Worm (Caenorhabditis elegans) whole organism, young adult: ENCODE results near the gene F19C6.3.

Source experiments
- F33H1.4 ChIP-seq: fragments of 200-800 bp; sonication (Bioruptor generic); IDR thresholded peaks from 2 replicates; pipeline ENCODE4 v1.3.6; 2022; ENCODE audit warnings: missing genetic modification reagents, missing genetic modification characterization, missing compliant biosample characterization
- F57C9.4 ChIP-seq: sonication (generic microtip); optimal IDR thresholded peaks from 2 replicates; lab custom pipeline; 2017; ENCODE audit warnings: mild to moderate bottlenecking, missing genetic modification characterization, missing compliant biosample characterization
- akir-1 ChIP-seq: fragments of 200-800 bp; sonication (Bioruptor generic); optimal IDR thresholded peaks from 2 replicates; lab custom pipeline; 2018; ENCODE audit warnings: mild to moderate bottlenecking, missing genetic modification characterization, moderate library complexity, missing compliant biosample characterization
- ama-1 ChIP-seq, 3 experiments: fragments of 150-350 bp in 1 of 3; sonication (generic microtip) in 2 of 3; optimal IDR thresholded peaks; 2 replicates each; lab custom pipeline; 2014 to 2018; ENCODE audit warnings: missing biosample characterization in 2 of 3, missing genetic modification characterization in 2 of 3, missing genetic modification reagents in 2 of 3
- ceh-40 ChIP-seq: fragments of 200-800 bp; sonication (Bioruptor generic); IDR thresholded peaks from 2 replicates; pipeline ENCODE4 v1.3.6; 2022; ENCODE audit warnings: missing genetic modification characterization, missing compliant biosample characterization
- ceh-58 ChIP-seq: fragments of 200-800 bp; sonication (Bioruptor generic); IDR thresholded peaks from 2 replicates; pipeline ENCODE4 v1.3.6; 2022; ENCODE audit warnings: missing genetic modification characterization, missing compliant biosample characterization
- dpl-1 ChIP-seq: fragments of 150-350 bp; optimal IDR thresholded peaks from 2 replicates; lab custom pipeline; 2014; ENCODE audit warnings: missing biosample characterization, missing genetic modification reagents, missing genetic modification characterization
- lin-35 ChIP-seq, 3 experiments: fragments of 150-350 bp in 2 of 3; sonication (generic microtip) in 1 of 3; optimal IDR thresholded peaks; 2 replicates each; lab custom pipeline; 2014 to 2018; ENCODE audit warnings: missing biosample characterization in 3 of 3, missing genetic modification characterization in 3 of 3, missing genetic modification reagents in 3 of 3
- madf-10 ChIP-seq: sonication (generic microtip); optimal IDR thresholded peaks from 2 replicates; lab custom pipeline; 2016; ENCODE audit warnings: mild to moderate bottlenecking, missing genetic modification characterization, missing compliant biosample characterization
- mxl-1 ChIP-seq: sonication (generic microtip); optimal IDR thresholded peaks from 2 replicates; lab custom pipeline; 2016; ENCODE audit warnings: missing genetic modification characterization, missing compliant biosample characterization
- sptf-2 ChIP-seq: fragments of 200-800 bp; sonication (Bioruptor generic); optimal IDR thresholded peaks from 2 replicates; lab custom pipeline; 2018; ENCODE audit warnings: mild to moderate bottlenecking, missing genetic modification characterization, missing compliant biosample characterization
- tbx-9 ChIP-seq: sonication (generic microtip); optimal IDR thresholded peaks from 2 replicates; lab custom pipeline; 2016; ENCODE audit warnings: borderline replicate concordance, missing genetic modification characterization, inconsistent platforms, missing compliant biosample characterization
- unc-62 ChIP-seq: fragments of 150-350 bp; optimal IDR thresholded peaks from 2 replicates; lab custom pipeline; 2014; ENCODE audit warnings: missing biosample characterization, missing genetic modification reagents, missing genetic modification characterization

DNA sequence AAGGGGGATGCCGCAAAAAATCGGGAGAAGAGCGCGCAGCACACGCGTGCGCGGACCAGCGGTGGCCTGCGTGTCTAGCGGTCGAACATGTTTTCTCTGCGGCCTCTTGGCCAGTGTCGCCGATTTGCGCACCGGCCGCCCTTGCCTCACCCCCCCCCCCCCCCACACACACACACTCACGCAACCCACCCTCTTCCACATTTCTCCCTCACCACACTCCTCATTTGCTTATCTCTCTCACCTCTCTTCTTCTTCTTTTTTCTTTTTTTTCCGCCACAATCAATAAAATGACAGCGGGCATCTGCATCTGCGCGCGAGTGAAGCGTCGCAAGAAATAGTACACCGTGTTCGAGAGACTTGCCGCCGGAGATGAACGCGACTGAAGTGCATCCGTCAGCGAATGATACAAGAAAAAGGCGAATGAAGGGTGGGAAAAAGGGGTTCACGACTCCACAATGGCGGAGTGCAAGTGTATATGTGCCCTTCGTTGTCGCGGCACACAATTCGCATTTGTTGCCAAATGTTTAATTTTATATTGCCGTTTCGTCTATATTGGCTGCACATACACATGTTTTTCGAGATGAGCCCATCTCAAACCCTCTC is 8.9 kb downstream of the F19C6.3 start:
- no peak for TF ChIP-seq akir-1 (GFP tag; lab: Kevin White, UChicago)
- no peak for TF ChIP-seq ama-1 (optimal IDR thresholded peaks at IDR 0.05; lab: Kevin White, UChicago)
- no peak for TF ChIP-seq ama-1 (GFP tag; optimal IDR thresholded peaks at IDR 0.05; lab: Kevin White, UChicago)
- no peak for TF ChIP-seq F57C9.4
- TF ChIP-seq dpl-1 (GFP tag; lab: Kevin White, UChicago), result no peak
- TF ChIP-seq tbx-9 (tag; lab: Kevin White, UChicago), result no peak
- TF ChIP-seq F33H1.4, result no peak
- TF ChIP-seq mxl-1 (tag; lab: Kevin White, UChicago), result no peak
- TF ChIP-seq sptf-2 (GFP tag; lab: Kevin White, UChicago), result no peak
- TF ChIP-seq ceh-40, result no peak
- peak in 1 of 3 experiments; percentile 62 for TF ChIP-seq lin-35 (GFP tag; optimal IDR thresholded peaks at IDR 0.05; lab: Kevin White, UChicago)
- TF ChIP-seq madf-10 (tag; lab: Kevin White, UChicago), result no peak
- TF ChIP-seq unc-62 (GFP tag; lab: Kevin White, UChicago), result no peak
- TF ChIP-seq ceh-58, result no peak
